Fruit fly (Drosophila melanogaster): ENCODE data around the gene okr.

The okr gene

dm6 chr2L:2972439-2972936 is 20.1 kb downstream of the okr start, which contains the start of the genes Rrp1 and gammaTub23C (continued):
- peak; percentile 91 for TF ChIP-seq Hmr (GFP tag; optimal IDR thresholded peaks at IDR 0.05)
- TF ChIP-seq odd (GFP tag; optimal IDR thresholded peaks at IDR 0.05): peak; percentile 85
- peak; percentile 93 for TF ChIP-seq Oli (tag; optimal IDR thresholded peaks at IDR 0.05)
- peak; percentile 83 for TF ChIP-seq CG7372 (GFP tag; IDR thresholded peaks at IDR 0.05)
- peak; percentile 45 for TF ChIP-seq emc (GFP tag; optimal IDR thresholded peaks at IDR 0.05)
- TF ChIP-seq CG30020 (tag; optimal IDR thresholded peaks at IDR 0.05): peak; percentile 83
- no peak for TF ChIP-seq unc-4 (GFP tag; IDR thresholded peaks at IDR 0.05; ENCODE audit: partially characterized antibody)
- peak; percentile 56 for TF ChIP-seq schlank (tag; optimal IDR thresholded peaks at IDR 0.05)
- TF ChIP-seq stwl (tag; optimal IDR thresholded peaks at IDR 0.05): peak; percentile 45
- TF ChIP-seq CG16815 (GFP tag; optimal IDR thresholded peaks at IDR 0.05): peak; percentile 94
- peak; percentile 81 for TF ChIP-seq zen (tag; optimal IDR thresholded peaks at IDR 0.05)
- TF ChIP-seq scrt (GFP tag; optimal IDR thresholded peaks at IDR 0.05): peak; percentile 71
- peak; percentile 91 for TF ChIP-seq grau (tag; optimal IDR thresholded peaks at IDR 0.05)
- peak; percentile 63 for TF ChIP-seq CG8944 (GFP tag; optimal IDR thresholded peaks at IDR 0.05)
- TF ChIP-seq hbn (GFP tag; IDR thresholded peaks at IDR 0.05; ENCODE audit: partially characterized antibody): no peak
- peak; percentile 69 for TF ChIP-seq tup (GFP tag; optimal IDR thresholded peaks at IDR 0.05)
- peak; percentile 16 for TF ChIP-seq pfk (GFP tag; optimal IDR thresholded peaks at IDR 0.05)
- TF ChIP-seq shn (GFP tag; optimal IDR thresholded peaks at IDR 0.05): peak; percentile 58
- TF ChIP-seq ato (GFP tag; IDR thresholded peaks at IDR 0.05; ENCODE audit: partially characterized antibody): no peak
- TF ChIP-seq Dbx (GFP tag; IDR thresholded peaks at IDR 0.05): peak; percentile 83
- TF ChIP-seq CG9817 (tag; optimal IDR thresholded peaks at IDR 0.05): peak; percentile 90
- TF ChIP-seq ro (GFP tag; IDR thresholded peaks at IDR 0.05): peak; percentile 64; the same call in 1 of the 2 replicates
- TF ChIP-seq ind (GFP tag; optimal IDR thresholded peaks at IDR 0.05): peak; percentile 93
- peak; percentile 80 for TF ChIP-seq HLH3B (GFP tag; IDR thresholded peaks at IDR 0.05)
- peak; percentile 89 for TF ChIP-seq CG10543 (GFP tag; optimal IDR thresholded peaks at IDR 0.05)
- TF ChIP-seq CG33557 (GFP tag; optimal IDR thresholded peaks at IDR 0.05): peak; percentile 90
- peak; percentile 75 for TF ChIP-seq Hand (GFP tag; optimal IDR thresholded peaks at IDR 0.05)
- TF ChIP-seq Camta (GFP tag; optimal IDR thresholded peaks at IDR 0.05): peak; percentile 67
- peak; percentile 88 for TF ChIP-seq CG2120 (GFP tag; optimal IDR thresholded peaks at IDR 0.05)
- TF ChIP-seq wor (GFP tag; IDR thresholded peaks at IDR 0.05): peak; percentile 74
- peak; percentile 88; the same call in 2 of the 3 replicates for TF ChIP-seq CG11093 (GFP tag; IDR thresholded peaks at IDR 0.05)
- peak; percentile 93 for TF ChIP-seq CG10209 (GFP tag; optimal IDR thresholded peaks at IDR 0.05)
- TF ChIP-seq Mes4 (GFP tag; optimal IDR thresholded peaks at IDR 0.05): peak; percentile 72
- peak; percentile 53 for TF ChIP-seq CG13894 (tag; optimal IDR thresholded peaks at IDR 0.05)
- TF ChIP-seq Elba2 (GFP tag; optimal IDR thresholded peaks at IDR 0.05): peak; percentile 36
- peak; percentile 82 for TF ChIP-seq CG15601 (tag; optimal IDR thresholded peaks at IDR 0.05)
- no peak for TF ChIP-seq cg (GFP tag; optimal IDR thresholded peaks at IDR 0.05)
- peak; percentile 63 for TF ChIP-seq fu2 (GFP tag; optimal IDR thresholded peaks at IDR 0.05)
- TF ChIP-seq CG7839 (tag; optimal IDR thresholded peaks at IDR 0.05): peak; percentile 94
- peak; percentile 93 for TF ChIP-seq bcd (GFP tag; optimal IDR thresholded peaks at IDR 0.05)
- TF ChIP-seq CG18476 (GFP tag; optimal IDR thresholded peaks at IDR 0.05): peak; percentile 87
- peak; percentile 85 for TF ChIP-seq CG11723 (GFP tag; optimal IDR thresholded peaks at IDR 0.05)
- TF ChIP-seq tio (GFP tag; optimal IDR thresholded peaks at IDR 0.05): peak; percentile 98
- TF ChIP-seq CG12236 (GFP tag; optimal IDR thresholded peaks at IDR 0.05): peak; percentile 41
- TF ChIP-seq cwo (GFP tag; optimal IDR thresholded peaks at IDR 0.05): peak; percentile 79
- TF ChIP-seq ac (GFP tag; optimal IDR thresholded peaks at IDR 0.05): peak; percentile 43
- TF ChIP-seq CG15011 (GFP tag; optimal IDR thresholded peaks at IDR 0.05): peak; percentile 87
- no peak for TF ChIP-seq tna (GFP tag; IDR thresholded peaks at IDR 0.05; ENCODE audit: partially characterized antibody)
- TF ChIP-seq CG13624 (GFP tag; optimal IDR thresholded peaks at IDR 0.05): peak; percentile 73
